Fruit fly (Drosophila melanogaster) whole organism, prepupa: ENCODE data around the gene CG8326.
A peak's percentile ranks its signal among the peaks of the same experiment; 100 is the strongest.

Experiments
- Blimp-1 ChIP-seq: fragments of 200-800 bp; sonication (Bioruptor generic); optimal IDR thresholded peaks from 3 replicates; lab custom pipeline; 2017; ENCODE audit warnings: missing biosample characterization, missing genetic modification characterization, mild to moderate bottlenecking, moderate library complexity, missing genetic modification reagents
- CG10669 ChIP-seq: fragments of 200-800 bp; sonication (Bioruptor generic); optimal IDR thresholded peaks from 3 replicates; lab custom pipeline; 2018; ENCODE audit warnings: missing biosample characterization, mild to moderate bottlenecking, missing genetic modification characterization, moderate library complexity
- CG11294 ChIP-seq: fragments of 200-800 bp; sonication (Bioruptor generic); IDR thresholded peaks from 2 replicates; pipeline ENCODE4 v1.3.6; 2022; ENCODE audit warnings: missing biosample characterization, missing genetic modification characterization
- CG1621 ChIP-seq: fragments of 200-800 bp; sonication (Bioruptor generic); optimal IDR thresholded peaks from 3 replicates; lab custom pipeline; 2018; ENCODE audit warnings: missing biosample characterization, mild to moderate bottlenecking, missing genetic modification characterization
- CG3032 ChIP-seq: fragments of 200-800 bp; optimal IDR thresholded peaks from 2 replicates; lab custom pipeline; 2019; ENCODE audit warnings: missing biosample characterization, mild to moderate bottlenecking, missing genetic modification characterization, moderate library complexity
- CG31627 ChIP-seq: fragments of 200-800 bp; sonication (Bioruptor generic); optimal IDR thresholded peaks from 3 replicates; lab custom pipeline; 2016; ENCODE audit warnings: missing biosample characterization, missing genetic modification characterization
- CG3919 ChIP-seq: fragments of 200-800 bp; sonication (Bioruptor generic); optimal IDR thresholded peaks from 3 replicates; lab custom pipeline; 2016; ENCODE audit warnings: missing biosample characterization, missing genetic modification characterization
- CG4318 ChIP-seq: fragments of 200-800 bp; sonication (Bioruptor generic); optimal IDR thresholded peaks from 3 replicates; lab custom pipeline; 2017; ENCODE audit warnings: missing biosample characterization, mild to moderate bottlenecking, missing genetic modification characterization
- CG6163 ChIP-seq: fragments of 200-800 bp; sonication (Bioruptor generic); IDR thresholded peaks from 3 replicates; pipeline ENCODE4 v1.3.6; 2022; ENCODE audit warnings: missing biosample characterization, missing genetic modification characterization
- CG6276 ChIP-seq: fragments of 200-800 bp; sonication (Bioruptor generic); optimal IDR thresholded peaks from 2 replicates; lab custom pipeline; 2017; ENCODE audit warnings: missing biosample characterization, mild to moderate bottlenecking, missing genetic modification characterization
- CG6808 ChIP-seq: fragments of 200-800 bp; sonication (Bioruptor generic); optimal IDR thresholded peaks from 3 replicates; lab custom pipeline; 2017; ENCODE audit warnings: missing biosample characterization, missing genetic modification characterization, mild to moderate bottlenecking, moderate library complexity, missing genetic modification reagents
- CG6854 ChIP-seq: fragments of 200-800 bp; sonication (Bioruptor generic); optimal IDR thresholded peaks from 2 replicates; lab custom pipeline; 2017; ENCODE audit warnings: missing biosample characterization, mild to moderate bottlenecking, missing genetic modification characterization
- CG8119 ChIP-seq: fragments of 200-800 bp; sonication (Bioruptor generic); IDR thresholded peaks from 3 replicates; pipeline ENCODE4 v1.3.6; 2022; ENCODE audit warnings: missing biosample characterization, missing genetic modification characterization
- CG8319 ChIP-seq: fragments of 200-800 bp; sonication (Bioruptor generic); optimal IDR thresholded peaks from 3 replicates; lab custom pipeline; 2016; ENCODE audit warnings: missing biosample characterization, missing genetic modification characterization
- CG9139 ChIP-seq: fragments of 200-800 bp; sonication (Bioruptor generic); optimal IDR thresholded peaks from 3 replicates; lab custom pipeline; 2017; ENCODE audit warnings: missing biosample characterization, mild to moderate bottlenecking, missing genetic modification characterization
- Eip75B ChIP-seq: fragments of 200-800 bp; sonication (Bioruptor generic); optimal IDR thresholded peaks from 3 replicates; lab custom pipeline; 2016; ENCODE audit warnings: missing biosample characterization, missing genetic modification characterization
- Eip78C ChIP-seq: fragments of 200-800 bp; sonication (Bioruptor generic); peaks from one replicate; lab custom pipeline; 2016; ENCODE audit warnings: missing biosample characterization, missing genetic modification characterization
- Eip93F ChIP-seq: fragments of 200-800 bp; sonication (Bioruptor generic); optimal IDR thresholded peaks from 2 replicates; lab custom pipeline; 2016; ENCODE audit warnings: missing biosample characterization, mild to moderate bottlenecking, missing genetic modification characterization
- Ets21C ChIP-seq: fragments of 200-800 bp; sonication (Bioruptor generic); optimal IDR thresholded peaks from 3 replicates; lab custom pipeline; 2016; ENCODE audit warnings: missing biosample characterization, missing genetic modification characterization
- Ets96B ChIP-seq: fragments of 200-800 bp; optimal IDR thresholded peaks from 2 replicates; lab custom pipeline; 2019; ENCODE audit warnings: missing biosample characterization, mild to moderate bottlenecking, missing genetic modification characterization, moderate library complexity
- Hr38 ChIP-seq: sonication (Bioruptor generic); optimal IDR thresholded peaks from 2 replicates; lab custom pipeline; 2016; ENCODE audit warnings: missing biosample characterization, missing genetic modification characterization
- Hr39 ChIP-seq: fragments of 200-800 bp; sonication (Bioruptor generic); optimal IDR thresholded peaks from 2 replicates; lab custom pipeline; 2016; ENCODE audit warnings: missing biosample characterization, missing genetic modification characterization
- Hr4 ChIP-seq: fragments of 200-800 bp; sonication (Bioruptor generic); optimal IDR thresholded peaks from 3 replicates; lab custom pipeline; 2016; ENCODE audit warnings: missing biosample characterization, missing genetic modification characterization
- Lpt ChIP-seq: fragments of 200-800 bp; sonication (Bioruptor generic); optimal IDR thresholded peaks from 3 replicates; lab custom pipeline; 2016; ENCODE audit warnings: missing biosample characterization, missing genetic modification characterization
- Met ChIP-seq: fragments of 200-800 bp; sonication (Bioruptor generic); optimal IDR thresholded peaks from 3 replicates; lab custom pipeline; 2016; ENCODE audit warnings: missing biosample characterization, missing genetic modification characterization
- OdsH ChIP-seq: fragments of 200-800 bp; sonication (Bioruptor generic); optimal IDR thresholded peaks from 3 replicates; lab custom pipeline; 2016; ENCODE audit warnings: missing biosample characterization, missing genetic modification characterization
- Smox ChIP-seq: fragments of 200-800 bp; sonication (Bioruptor generic); optimal IDR thresholded peaks from 3 replicates; lab custom pipeline; 2016; ENCODE audit warnings: missing biosample characterization, missing genetic modification characterization
- Sox102F ChIP-seq: fragments of 200-800 bp; sonication (Bioruptor generic); optimal IDR thresholded peaks from 2 replicates; lab custom pipeline; 2016; ENCODE audit warnings: missing biosample characterization, mild to moderate bottlenecking, missing genetic modification characterization
- Sox14 ChIP-seq: fragments of 200-800 bp; sonication (Bioruptor generic); optimal IDR thresholded peaks from 3 replicates; lab custom pipeline; 2016; ENCODE audit warnings: missing biosample characterization, missing genetic modification characterization
- Sox15 ChIP-seq: fragments of 200-800 bp; sonication (Bioruptor generic); optimal IDR thresholded peaks from 3 replicates; lab custom pipeline; 2016; ENCODE audit warnings: missing biosample characterization, missing genetic modification characterization
- achi ChIP-seq: fragments of 200-800 bp; sonication (Bioruptor generic); optimal IDR thresholded peaks from 3 replicates; lab custom pipeline; 2016; ENCODE audit warnings: missing biosample characterization, missing genetic modification characterization
- acj6 ChIP-seq: fragments of 200-800 bp; sonication (Bioruptor generic); optimal IDR thresholded peaks from 3 replicates; lab custom pipeline; 2016; ENCODE audit warnings: missing biosample characterization, missing genetic modification characterization
- cyc ChIP-seq: fragments of 200-800 bp; sonication (Bioruptor generic); optimal IDR thresholded peaks from 3 replicates; lab custom pipeline; 2016; ENCODE audit warnings: missing biosample characterization, missing genetic modification characterization
- eg ChIP-seq: fragments of 200-800 bp; sonication (Bioruptor generic); IDR thresholded peaks from 3 replicates; pipeline ENCODE4 v1.3.6; 2022; ENCODE audit warnings: missing biosample characterization, missing genetic modification characterization
- esn ChIP-seq: fragments of 200-800 bp; sonication (Bioruptor generic); optimal IDR thresholded peaks from 2 replicates; lab custom pipeline; 2016; ENCODE audit warnings: missing biosample characterization, mild to moderate bottlenecking, missing genetic modification characterization, moderate library complexity
- fd59A ChIP-seq: fragments of 200-800 bp; sonication (Bioruptor generic); optimal IDR thresholded peaks from 2 replicates; lab custom pipeline; 2017; ENCODE audit warnings: missing biosample characterization, mild to moderate bottlenecking, missing genetic modification characterization, missing genetic modification reagents
- fd85E ChIP-seq: fragments of 200-800 bp; sonication (Bioruptor generic); optimal IDR thresholded peaks from 3 replicates; lab custom pipeline; 2016; ENCODE audit warnings: missing biosample characterization, missing genetic modification characterization
- fkh ChIP-seq: fragments of 200-800 bp; sonication (Bioruptor generic); optimal IDR thresholded peaks from 3 replicates; lab custom pipeline; 2017; ENCODE audit warnings: missing biosample characterization, mild to moderate bottlenecking, missing genetic modification characterization, moderate library complexity
- net ChIP-seq: fragments of 200-800 bp; sonication (Bioruptor generic); optimal IDR thresholded peaks from 3 replicates; lab custom pipeline; 2016; ENCODE audit warnings: missing biosample characterization, missing genetic modification characterization
- pdm3 ChIP-seq: fragments of 200-800 bp; sonication (Bioruptor generic); optimal IDR thresholded peaks from 3 replicates; lab custom pipeline; 2016; ENCODE audit warnings: missing biosample characterization, missing genetic modification characterization
- salr ChIP-seq, 2 experiments: fragments of 200-800 bp; sonication (Bioruptor generic); optimal IDR thresholded peaks; 3 replicates each; lab custom pipeline; 2016 to 2018; ENCODE audit warnings: missing biosample characterization in 2 of 2, missing genetic modification characterization in 2 of 2, mild to moderate bottlenecking in 1 of 2
- spab ChIP-seq: fragments of 200-800 bp; sonication (Bioruptor generic); optimal IDR thresholded peaks from 2 replicates; lab custom pipeline; 2017; ENCODE audit warnings: missing biosample characterization, mild to moderate bottlenecking, missing genetic modification characterization, missing genetic modification reagents
- svp ChIP-seq: fragments of 200-800 bp; sonication (Bioruptor generic); peaks from one replicate; lab custom pipeline; 2016; ENCODE audit warnings: missing biosample characterization, missing genetic modification characterization
- topi ChIP-seq: fragments of 200-800 bp; sonication (Bioruptor generic); optimal IDR thresholded peaks from 3 replicates; lab custom pipeline; 2016; ENCODE audit warnings: missing biosample characterization, missing genetic modification characterization

Gene CG8326

DNA sequence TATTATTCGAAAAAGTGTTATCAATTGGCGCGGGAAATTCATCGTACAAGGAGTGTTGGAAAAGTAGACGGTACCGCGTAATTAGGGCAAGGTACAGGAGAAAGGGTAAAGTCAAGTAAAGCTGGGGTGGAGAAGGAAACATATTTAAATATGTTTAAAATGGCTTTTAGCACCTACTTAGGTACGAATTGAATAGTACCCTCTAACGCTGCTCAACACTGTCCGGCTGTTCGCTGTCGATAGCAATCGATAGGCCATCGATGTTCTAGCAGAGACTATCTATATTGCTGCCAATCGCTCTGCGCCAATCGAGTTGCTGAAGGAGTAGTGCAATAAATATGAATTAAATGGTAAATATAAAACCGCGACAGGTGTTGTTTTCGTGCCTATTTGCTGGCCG is 30.0 kb downstream of the CG8326 start, which contains the start of gene X11L (continued):
- TF ChIP-seq acj6 (GFP tag; lab: Kevin White, UChicago), result peak; percentile 64
- peak; percentile 68 for TF ChIP-seq Sox14 (GFP tag; lab: Kevin White, UChicago)
- TF ChIP-seq Blimp-1 (GFP tag; lab: Kevin White, UChicago), result peak; percentile 7
- TF ChIP-seq CG8119 (GFP tag; lab: Robert Waterston, UW), result no peak
- peak; percentile 61; the same call in 2 of the 3 replicates for TF ChIP-seq eg
- peak; percentile 34 for TF ChIP-seq Ets96B (tag; lab: Kevin White, UChicago)
- peak; percentile 51 for TF ChIP-seq CG8319 (GFP tag; lab: Kevin White, UChicago)
- peak; percentile 73 for TF ChIP-seq svp (GFP tag; lab: Kevin White, UChicago)
- TF ChIP-seq net (GFP tag; lab: Kevin White, UChicago), result peak; percentile 57
- peak; percentile 80 for TF ChIP-seq pdm3 (GFP tag; lab: Kevin White, UChicago)
- TF ChIP-seq Sox102F (GFP tag; lab: Kevin White, UChicago), result peak; percentile 73
- no peak for TF ChIP-seq fd85E (GFP tag; lab: Kevin White, UChicago)
- peak; percentile 40 for TF ChIP-seq CG9139
- TF ChIP-seq esn (GFP tag; lab: Kevin White, UChicago), result peak; percentile 82
- no peak for TF ChIP-seq OdsH (GFP tag; lab: Kevin White, UChicago)
- peak; percentile 68 for TF ChIP-seq Smox (GFP tag; lab: Kevin White, UChicago)
- TF ChIP-seq CG10669 (GFP tag; lab: Kevin White, UChicago), result no peak
- peak; percentile 76 for TF ChIP-seq CG6163
- peak; percentile 56 for TF ChIP-seq Sox15 (GFP tag; lab: Kevin White, UChicago)
- peak in 1 of 2 experiments; percentile 38 for TF ChIP-seq salr (GFP tag; optimal IDR thresholded peaks at IDR 0.05; lab: Kevin White, UChicago)
- TF ChIP-seq fd59A (GFP tag; lab: Kevin White, UChicago), result no peak
- peak; percentile 93 for TF ChIP-seq Eip78C (GFP tag; lab: Kevin White, UChicago)

- no peak for TF ChIP-seq CG6854
- TF ChIP-seq OdsH (GFP tag; lab: Kevin White, UChicago), result no peak
- TF ChIP-seq fd85E (GFP tag; lab: Kevin White, UChicago), result no peak
- no peak for TF ChIP-seq svp (GFP tag; lab: Kevin White, UChicago)
- no peak for TF ChIP-seq Hr39
- no peak for TF ChIP-seq Lpt (GFP tag; lab: Kevin White, UChicago)
- TF ChIP-seq net (GFP tag; lab: Kevin White, UChicago), result no peak
- TF ChIP-seq Met (GFP tag; lab: Kevin White, UChicago), result no peak
- TF ChIP-seq Eip78C (GFP tag; lab: Kevin White, UChicago), result no peak
Observed at dm6 chrX:17597622-17598021, 31.7 kb downstream of the CG8326 start.

dm6 chrX:17595822-17596221 is 33.5 kb downstream of the CG8326 start:
- TF ChIP-seq Met (GFP tag; lab: Kevin White, UChicago) (peak; percentile 88), CG4318 (GFP tag; lab: Kevin White, UChicago) (peak; percentile 31), Eip93F (GFP tag; lab: Kevin White, UChicago) (peak; percentile 72), Hr39 (peak; percentile 69), cyc (GFP tag; lab: Kevin White, UChicago) (peak; percentile 80), Ets96B (tag; lab: Kevin White, UChicago) (peak; percentile 68), fd85E (GFP tag; lab: Kevin White, UChicago) (no peak), CG31627 (peak; percentile 73), CG10669 (GFP tag; lab: Kevin White, UChicago) (peak; percentile 76), Ets21C (GFP tag; lab: Kevin White, UChicago) (peak; percentile 53), Lpt (GFP tag; lab: Kevin White, UChicago) (peak; percentile 15), esn (GFP tag; lab: Kevin White, UChicago) (peak; percentile 88), Eip75B (GFP tag; lab: Kevin White, UChicago) (peak; percentile 77), CG3032 (tag; lab: Kevin White, UChicago) (peak; percentile 69), CG6276 (GFP tag; lab: Kevin White, UChicago) (no peak), topi (GFP tag; lab: Kevin White, UChicago) (peak; percentile 84), acj6 (GFP tag; lab: Kevin White, UChicago) (peak; percentile 80), fkh (GFP tag; lab: Kevin White, UChicago) (no peak), Sox15 (GFP tag; lab: Kevin White, UChicago) (peak; percentile 68), spab (GFP tag; lab: Kevin White, UChicago) (peak; percentile 21), CG11294 (peak; percentile 39; the same call in 1 of the 2 replicates), CG6808 (GFP tag; lab: Kevin White, UChicago) (peak; percentile 59), eg (peak; percentile 80), CG8319 (GFP tag; lab: Kevin White, UChicago) (peak; percentile 56), salr (GFP tag; optimal IDR thresholded peaks at IDR 0.05; lab: Kevin White, UChicago) (peak; percentile 42), fd59A (GFP tag; lab: Kevin White, UChicago) (peak; percentile 23), CG1621 (peak; percentile 23), Hr4 (GFP tag; lab: Kevin White, UChicago) (peak; percentile 55), Sox14 (GFP tag; lab: Kevin White, UChicago) (peak; percentile 82), Sox102F (GFP tag; lab: Kevin White, UChicago) (peak; percentile 80), CG9139 (peak; percentile 55), Hr38 (GFP tag; lab: Kevin White, UChicago) (no peak), CG3919 (GFP tag; lab: Kevin White, UChicago) (peak; percentile 83), CG8119 (GFP tag; lab: Robert Waterston, UW) (peak; percentile 72; the same call in 2 of the 3 replicates), achi (GFP tag; lab: Kevin White, UChicago) (peak; percentile 76)
